Worm (Caenorhabditis elegans): ENCODE results near the gene gadr-4.

DNA sequence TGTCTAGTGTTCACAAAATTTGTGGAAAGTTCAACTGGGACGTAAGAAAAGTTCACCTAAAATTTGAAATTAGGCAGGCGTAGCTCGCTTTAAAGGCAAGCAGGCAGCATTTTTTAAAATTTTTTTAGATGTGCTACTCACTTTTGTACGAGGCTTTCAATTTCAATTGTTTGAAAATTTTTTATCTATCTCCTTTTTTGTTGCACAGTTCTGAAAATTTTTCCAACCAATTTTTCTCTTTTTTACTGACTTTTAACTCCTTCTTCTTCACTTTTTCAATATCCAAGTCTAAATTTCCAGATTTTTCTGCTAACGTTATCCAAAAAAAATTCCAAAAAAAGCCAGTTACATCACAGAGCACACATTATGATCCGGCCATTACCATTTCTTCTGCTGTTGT lies 4.9 kb upstream of the gadr-4 start, which contains the start of gene W06A11.1:
- no peak for TF ChIP-seq tab-1 (GFP tag; IDR thresholded peaks at IDR 0.05)
- no peak for TF ChIP-seq cog-1 (tag; optimal IDR thresholded peaks at IDR 0.05)
- TF ChIP-seq klf-2 (GFP tag; conservative IDR thresholded peaks at IDR 0.05): no peak
- TF ChIP-seq T22C8.4 (GFP tag; IDR thresholded peaks at IDR 0.05): no peak
- no peak for TF ChIP-seq ref-1 (GFP tag; conservative IDR thresholded peaks at IDR 0.05)

All from whole organism, midembryonic.